Fruit fly (Drosophila melanogaster) whole organism, embryonic: ENCODE results near the gene Decay.

Source experiments
- C15 ChIP-seq: fragments of 200-800 bp; sonication (Bioruptor generic); IDR thresholded peaks from 3 replicates; pipeline ENCODE4 v1.3.6; 2022; ENCODE audit warnings: missing biosample characterization, missing genetic modification characterization
- CG10462 ChIP-seq: fragments of 200-800 bp; sonication (Bioruptor generic); optimal IDR thresholded peaks from 2 replicates; lab custom pipeline; 2016; ENCODE audit warnings: missing biosample characterization, missing genetic modification characterization
- CG10654 ChIP-seq: fragments of 200-800 bp; sonication (Bioruptor generic); optimal IDR thresholded peaks from 2 replicates; lab custom pipeline; 2016; ENCODE audit warnings: missing biosample characterization, missing genetic modification characterization
- CG11456 ChIP-seq: fragments of 200-800 bp; sonication (Bioruptor generic); IDR thresholded peaks from 3 replicates; pipeline ENCODE4 v1.3.6; 2022; ENCODE audit warnings: missing biosample characterization, missing genetic modification characterization
- CG1233 ChIP-seq: fragments of 200-800 bp; sonication (Bioruptor generic); optimal IDR thresholded peaks from 4 replicates; lab custom pipeline; 2018; ENCODE audit warnings: missing biosample characterization, mild to moderate bottlenecking, missing genetic modification characterization
- CG12659 ChIP-seq: fragments of 200-800 bp; sonication (Bioruptor generic); optimal IDR thresholded peaks from 3 replicates; lab custom pipeline; 2017; ENCODE audit warnings: mild to moderate bottlenecking, missing biosample characterization, missing genetic modification reagents, missing genetic modification characterization
- CG13424 ChIP-seq: fragments of 200-800 bp; sonication (Bioruptor generic); optimal IDR thresholded peaks from 2 replicates; lab custom pipeline; 2019; ENCODE audit warnings: missing biosample characterization, mild to moderate bottlenecking, missing genetic modification characterization, moderate library complexity
- CG17186 ChIP-seq: fragments of 200-800 bp; sonication (Bioruptor generic); optimal IDR thresholded peaks from 3 replicates; lab custom pipeline; 2017; ENCODE audit warnings: missing biosample characterization, missing genetic modification reagents, missing genetic modification characterization
- CG17612 ChIP-seq: fragments of 200-800 bp; sonication (Bioruptor generic); IDR thresholded peaks from 2 replicates; pipeline ENCODE4 v1.3.6; 2022; ENCODE audit warnings: missing biosample characterization, missing genetic modification characterization
- CG34224 ChIP-seq: fragments of 200-800 bp; sonication (Bioruptor generic); IDR thresholded peaks from 3 replicates; pipeline ENCODE4 v1.3.6; 2022; ENCODE audit warnings: missing biosample characterization, missing genetic modification characterization; ENCODE audit not compliant: partially characterized antibody
- CG4617 ChIP-seq: fragments of 200-800 bp; sonication (Bioruptor generic); optimal IDR thresholded peaks from 3 replicates; lab custom pipeline; 2016; ENCODE audit warnings: missing biosample characterization, missing genetic modification characterization, borderline replicate concordance
- CG6654 ChIP-seq: fragments of 200-800 bp; sonication (Bioruptor generic); optimal IDR thresholded peaks from 2 replicates; lab custom pipeline; 2017; ENCODE audit warnings: missing biosample characterization, mild to moderate bottlenecking, missing genetic modification characterization
- CG6683 ChIP-seq: fragments of 200-800 bp; sonication (Bioruptor generic); optimal IDR thresholded peaks from 2 replicates; lab custom pipeline; 2017; ENCODE audit warnings: missing biosample characterization, mild to moderate bottlenecking, missing genetic modification characterization, missing genetic modification reagents
- CG8359 ChIP-seq: fragments of 200-800 bp; sonication (Bioruptor generic); optimal IDR thresholded peaks from 2 replicates; lab custom pipeline; 2017; ENCODE audit warnings: missing biosample characterization, mild to moderate bottlenecking, missing genetic modification characterization, borderline replicate concordance
- CG8388 ChIP-seq: fragments of 200-800 bp; sonication (Bioruptor generic); optimal IDR thresholded peaks from 2 replicates; lab custom pipeline; 2019; ENCODE audit warnings: missing biosample characterization, mild to moderate bottlenecking, missing genetic modification characterization, moderate library complexity
- CoRest ChIP-seq: fragments of 200-800 bp; sonication (Bioruptor generic); optimal IDR thresholded peaks from 3 replicates; lab custom pipeline; 2018; ENCODE audit warnings: missing biosample characterization, mild to moderate bottlenecking, missing genetic modification characterization, moderate library complexity
- Doc2 ChIP-seq: fragments of 200-800 bp; sonication (Bioruptor generic); IDR thresholded peaks from 2 replicates; pipeline ENCODE4 v1.3.6; 2022; ENCODE audit warnings: missing biosample characterization, missing genetic modification characterization
- Dref ChIP-seq: fragments of 200-800 bp; sonication (Bioruptor generic); IDR thresholded peaks from 2 replicates; pipeline ENCODE4 v1.3.6; 2022; ENCODE audit warnings: missing biosample characterization, missing genetic modification characterization
- E2f2 ChIP-seq: fragments of 200-800 bp; sonication (Bioruptor generic); IDR thresholded peaks from 2 replicates; pipeline ENCODE4 v1.3.6; 2022; ENCODE audit warnings: missing biosample characterization, missing genetic modification characterization
- HHEX ChIP-seq: fragments of 200-800 bp; sonication (Bioruptor generic); optimal IDR thresholded peaks from 3 replicates; lab custom pipeline; 2017; ENCODE audit warnings: missing biosample characterization, mild to moderate bottlenecking, missing genetic modification characterization, missing genetic modification reagents
- Hey ChIP-seq: fragments of 200-800 bp; sonication (Bioruptor generic); optimal IDR thresholded peaks from 3 replicates; lab custom pipeline; 2018; ENCODE audit warnings: missing biosample characterization, mild to moderate bottlenecking, missing genetic modification characterization
- Med ChIP-seq: fragments of 200-800 bp; sonication (Bioruptor generic); peaks from one replicate; lab custom pipeline; 2016; ENCODE audit warnings: missing biosample characterization, missing genetic modification characterization, mild to moderate bottlenecking, inconsistent platforms, moderate library complexity
- Nf-YA ChIP-seq: fragments of 200-800 bp; sonication (Bioruptor generic); IDR thresholded peaks from 2 replicates; pipeline ENCODE4 v1.3.6; 2022; ENCODE audit warnings: missing biosample characterization, missing genetic modification characterization
- Nf-YC ChIP-seq: fragments of 200-800 bp; optimal IDR thresholded peaks from 3 replicates; lab custom pipeline; 2019; ENCODE audit warnings: missing biosample characterization, mild to moderate bottlenecking, missing genetic modification characterization, moderate library complexity
- Sry-δ ChIP-seq: fragments of 200-800 bp; sonication (Bioruptor generic); optimal IDR thresholded peaks from 2 replicates; lab custom pipeline; 2016; ENCODE audit warnings: missing biosample characterization, missing genetic modification characterization
- TFAM ChIP-seq: fragments of 200-800 bp; sonication (Bioruptor generic); optimal IDR thresholded peaks from 2 replicates; lab custom pipeline; 2017; ENCODE audit warnings: missing biosample characterization, missing genetic modification characterization, inconsistent platforms
- ab ChIP-seq: fragments of 200-800 bp; sonication (Bioruptor generic); optimal IDR thresholded peaks from 2 replicates; lab custom pipeline; 2016; ENCODE audit warnings: missing biosample characterization, missing genetic modification characterization
- ac ChIP-seq: fragments of 200-800 bp; sonication (Bioruptor generic); optimal IDR thresholded peaks from 3 replicates; lab custom pipeline; 2017; ENCODE audit warnings: missing biosample characterization, mild to moderate bottlenecking, missing genetic modification characterization
- aop ChIP-seq: fragments of 200-800 bp; sonication (Bioruptor generic); IDR thresholded peaks from 2 replicates; pipeline ENCODE4 v1.3.6; 2022; ENCODE audit warnings: missing biosample characterization, missing genetic modification characterization
- br ChIP-seq: fragments of >200 bp; optimal IDR thresholded peaks from 2 replicates; lab custom pipeline; 2017
- bsh ChIP-seq, 2 experiments: fragments of 200-800 bp; sonication (Bioruptor generic); optimal IDR thresholded peaks; 2 replicates each; lab custom pipeline; 2017 to 2018; ENCODE audit warnings: mild to moderate bottlenecking in 2 of 2, missing biosample characterization in 2 of 2, missing genetic modification characterization in 2 of 2, moderate library complexity in 1 of 2
- cas ChIP-seq: fragments of 200-800 bp; sonication (Bioruptor generic); IDR thresholded peaks from 2 replicates; pipeline ENCODE4 v1.3.6; 2022; ENCODE audit warnings: missing biosample characterization, missing genetic modification characterization
- ci ChIP-seq: fragments of 200-800 bp; sonication (Bioruptor generic); IDR thresholded peaks from 3 replicates; pipeline ENCODE4 v1.3.6; 2022; ENCODE audit warnings: missing biosample characterization, missing genetic modification characterization
- croc ChIP-seq: fragments of 200-800 bp; sonication (Bioruptor generic); conservative IDR thresholded peaks from 3 replicates; pipeline ENCODE4 v1.3.6; 2022; ENCODE audit warnings: missing biosample characterization, missing genetic modification characterization
- gro ChIP-seq: fragments of 200-800 bp; sonication (Bioruptor generic); optimal IDR thresholded peaks from 2 replicates; lab custom pipeline; 2016; ENCODE audit warnings: missing biosample characterization, missing genetic modification characterization
- gsb ChIP-seq: fragments of 200-800 bp; sonication (Bioruptor generic); IDR thresholded peaks from 2 replicates; pipeline ENCODE4 v1.3.6; 2022; ENCODE audit warnings: missing biosample characterization, missing genetic modification characterization
- ken ChIP-seq: fragments of 200-800 bp; sonication (Bioruptor generic); IDR thresholded peaks from 3 replicates; pipeline ENCODE4 v1.3.6; 2022; ENCODE audit warnings: missing biosample characterization, missing genetic modification characterization
- klu ChIP-seq: fragments of 200-800 bp; sonication (Bioruptor generic); IDR thresholded peaks from 2 replicates; pipeline ENCODE4 v1.3.6; 2022; ENCODE audit warnings: missing biosample characterization, missing genetic modification characterization
- lab ChIP-seq: fragments of 200-800 bp; sonication (Bioruptor generic); optimal IDR thresholded peaks from 3 replicates; lab custom pipeline; 2017; ENCODE audit warnings: missing biosample characterization, missing genetic modification characterization, mild to moderate bottlenecking, moderate library complexity, missing genetic modification reagents
- lov ChIP-seq, 2 experiments: fragments of 200-800 bp in 1 of 2; fragments of >200 bp in 1 of 2; sonication (Bioruptor generic) in 1 of 2; IDR thresholded peaks in 1 of 2; optimal IDR thresholded peaks in 1 of 2; 2 replicates in 1 of 2; 3 replicates in 1 of 2; pipeline versions ENCODE4 v1.3.6 to Lab custom; 2017 to 2022; ENCODE audit warnings: missing biosample characterization in 1 of 2, missing genetic modification characterization in 1 of 2
- mam ChIP-seq: fragments of 200-800 bp; sonication (Bioruptor generic); optimal IDR thresholded peaks from 3 replicates; lab custom pipeline; 2016; ENCODE audit warnings: missing biosample characterization, missing genetic modification characterization
- mirr ChIP-seq: fragments of 200-800 bp; sonication (Bioruptor generic); optimal IDR thresholded peaks from 3 replicates; lab custom pipeline; 2018; ENCODE audit warnings: missing biosample characterization, mild to moderate bottlenecking, missing genetic modification characterization
- nom ChIP-seq: fragments of 200-800 bp; sonication (Bioruptor generic); optimal IDR thresholded peaks from 2 replicates; lab custom pipeline; 2017; ENCODE audit warnings: missing biosample characterization, missing genetic modification characterization, mild to moderate bottlenecking, moderate library complexity, missing genetic modification reagents
- org-1 ChIP-seq: fragments of 200-800 bp; sonication (Bioruptor generic); optimal IDR thresholded peaks from 2 replicates; lab custom pipeline; 2017; ENCODE audit warnings: missing biosample characterization, missing genetic modification characterization
- peb ChIP-seq: fragments of 200-800 bp; sonication (Bioruptor generic); IDR thresholded peaks from 2 replicates; pipeline ENCODE4 v1.3.6; 2022; ENCODE audit warnings: missing biosample characterization, missing genetic modification characterization
- prd ChIP-seq, 3 experiments: fragments of >200 bp in 2 of 3; fragments of 200-800 bp in 1 of 3; sonication (Bioruptor generic) in 1 of 3; optimal IDR thresholded peaks in 2 of 3; IDR thresholded peaks in 1 of 3; 2 replicates in 2 of 3; 3 replicates in 1 of 3; pipeline versions ENCODE4 v1.3.6 to Lab custom; 2017 to 2022; ENCODE audit warnings: missing biosample characterization in 1 of 3, missing genetic modification characterization in 1 of 3
- repo ChIP-seq: fragments of 200-800 bp; sonication (Bioruptor generic); optimal IDR thresholded peaks from 2 replicates; lab custom pipeline; 2016; ENCODE audit warnings: missing biosample characterization, missing genetic modification characterization
- scrt ChIP-seq: fragments of 200-800 bp; sonication (Bioruptor generic); optimal IDR thresholded peaks from 2 replicates; lab custom pipeline; 2018; ENCODE audit warnings: missing biosample characterization, mild to moderate bottlenecking, missing genetic modification characterization, moderate library complexity
- yki ChIP-seq: fragments of >200 bp; optimal IDR thresholded peaks from 3 replicates; lab custom pipeline; 2018
- z ChIP-seq: fragments of 200-800 bp; sonication (Bioruptor generic); IDR thresholded peaks from 3 replicates; pipeline ENCODE4 v1.3.6; 2022; ENCODE audit warnings: missing biosample characterization, missing genetic modification characterization

Gene Decay

DNA sequence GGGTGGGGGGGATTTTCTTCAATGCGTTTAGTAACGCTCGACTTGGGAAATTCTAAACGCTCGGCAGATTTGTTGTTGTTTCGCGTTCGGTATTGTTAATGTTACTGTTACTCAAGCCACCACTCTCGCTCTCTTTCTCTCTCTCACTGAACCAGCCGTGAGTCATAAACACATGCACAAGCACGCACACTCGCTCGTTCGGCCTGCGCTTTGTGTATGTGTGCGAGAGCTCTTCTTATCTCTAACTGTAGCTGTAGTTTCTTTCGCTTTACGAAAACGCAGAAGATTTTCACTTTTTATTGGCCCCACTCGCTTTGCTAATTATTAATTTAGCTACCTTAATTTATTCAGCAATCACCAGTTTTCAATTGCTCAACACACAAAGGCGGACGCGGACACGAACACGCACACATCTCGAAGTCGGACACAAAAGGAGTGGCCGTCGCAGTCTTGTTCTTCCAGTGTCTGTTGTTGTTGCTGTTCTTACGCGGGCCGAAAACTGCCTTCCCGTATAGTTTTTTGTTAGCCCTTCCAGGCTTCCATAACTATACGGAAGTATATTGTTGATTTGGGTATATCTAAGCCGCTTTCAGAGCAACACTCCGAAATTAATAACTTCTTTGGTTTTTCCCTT, 47.8 kb downstream of the Decay start (continued):
- TF ChIP-seq ab = no peak
- TF ChIP-seq ci (GFP tag; lab: Robert Waterston, UW) = 0 out of 3 replicates have a peak, but pooled peaks have one; percentile 13
- no peak for TF ChIP-seq ac (GFP tag; lab: Kevin White, UChicago)
- no peak for TF ChIP-seq HHEX (GFP tag; lab: Kevin White, UChicago)
- no peak for TF ChIP-seq repo (GFP tag; lab: Kevin White, UChicago)
- TF ChIP-seq gro (GFP tag; lab: Kevin White, UChicago) = no peak
- no peak for TF ChIP-seq CG1233
- TF ChIP-seq mam (GFP tag; lab: Kevin White, UChicago) = no peak
- no peak for TF ChIP-seq aop
- no peak for TF ChIP-seq cas (GFP tag; lab: Robert Waterston, UW)
- TF ChIP-seq Nf-YC (tag; lab: Kevin White, UChicago) = no peak
- no peak for TF ChIP-seq Doc2 (GFP tag; lab: Robert Waterston, UW)
- no peak for TF ChIP-seq lov (optimal IDR thresholded peaks at IDR 0.05; lab: Kevin White, UChicago)
- TF ChIP-seq lov (GFP tag; IDR thresholded peaks at IDR 0.05; lab: Robert Waterston, UW) = no peak
- TF ChIP-seq CG4617 (GFP tag; lab: Kevin White, UChicago) = no peak
- no peak for TF ChIP-seq Sry-δ (GFP tag; lab: Kevin White, UChicago)
- no peak for TF ChIP-seq C15 (GFP tag; lab: Robert Waterston, UW)
- no peak for TF ChIP-seq Hey (tag; lab: Kevin White, UChicago)
- TF ChIP-seq CG10462 = no peak
- TF ChIP-seq klu = no peak
- no peak for TF ChIP-seq CG17186
- peak; percentile 83 for TF ChIP-seq Med (GFP tag; lab: Kevin White, UChicago)
- TF ChIP-seq CoRest (tag; lab: Kevin White, UChicago) = no peak
- TF ChIP-seq E2f2 = no peak
- TF ChIP-seq yki = peak; percentile 42
- no peak for TF ChIP-seq CG6683 (GFP tag; lab: Kevin White, UChicago)
- TF ChIP-seq CG6654 (GFP tag; lab: Kevin White, UChicago) = no peak
- no peak for TF ChIP-seq CG13424
- TF ChIP-seq TFAM (GFP tag; lab: Kevin White, UChicago) = no peak
- TF ChIP-seq CG34224 (GFP tag; lab: Robert Waterston, UW) = peak; percentile 19; the same call in 2 of the 3 replicates
- no peak for TF ChIP-seq CG8388 (GFP tag; lab: Kevin White, UChicago)
- TF ChIP-seq CG10654 (GFP tag; lab: Kevin White, UChicago) = no peak
- no peak for TF ChIP-seq Nf-YA (GFP tag; lab: Robert Waterston, UW)
- no peak for TF ChIP-seq gsb (GFP tag; lab: Robert Waterston, UW)
- TF ChIP-seq CG17612 (GFP tag; lab: Robert Waterston, UW) = no peak
- TF ChIP-seq prd (optimal IDR thresholded peaks at IDR 0.05; lab: Kevin White, UChicago) = no peak
- TF ChIP-seq prd (GFP tag; IDR thresholded peaks at IDR 0.05; lab: Robert Waterston, UW) = no peak
- no peak for TF ChIP-seq CG11456
- TF ChIP-seq bsh (GFP tag; optimal IDR thresholded peaks at IDR 0.05; lab: Kevin White, UChicago) = no peak
- no peak for TF ChIP-seq croc (GFP tag; lab: Robert Waterston, UW)
- TF ChIP-seq Dref (GFP tag; lab: Robert Waterston, UW) = no peak
- no peak for TF ChIP-seq peb
- peak; percentile 60; the same call in 1 of the 3 replicates for TF ChIP-seq z
- no peak for TF ChIP-seq ken (GFP tag; lab: Robert Waterston, UW)
- TF ChIP-seq lab = no peak
- TF ChIP-seq scrt = no peak
- TF ChIP-seq CG12659 (GFP tag; lab: Kevin White, UChicago) = no peak
- TF ChIP-seq CG8359 (GFP tag; lab: Kevin White, UChicago) = no peak
- peak; percentile 36 for TF ChIP-seq nom (GFP tag; lab: Kevin White, UChicago)
- TF ChIP-seq mirr (GFP tag; lab: Kevin White, UChicago) = no peak
- TF ChIP-seq org-1 = no peak
- no peak for TF ChIP-seq br (lab: Kevin White, UChicago)
